Fruit fly (Drosophila melanogaster) whole organism, embryonic: ENCODE results near the gene mRpL39.

Experiments
- ATbp ChIP-seq: fragments of 200-800 bp; sonication (Bioruptor generic); optimal IDR thresholded peaks from 2 replicates; lab custom pipeline; 2017; ENCODE audit warnings: missing biosample characterization, mild to moderate bottlenecking, missing genetic modification characterization, missing genetic modification reagents
- Abd-B ChIP-seq: fragments of 200-800 bp; sonication (Bioruptor generic); optimal IDR thresholded peaks from 2 replicates; lab custom pipeline; 2018; ENCODE audit warnings: missing biosample characterization, mild to moderate bottlenecking, missing genetic modification characterization, moderate library complexity
- Bdp1 ChIP-seq: fragments of 200-800 bp; sonication (Bioruptor generic); optimal IDR thresholded peaks from 3 replicates; lab custom pipeline; 2016; ENCODE audit warnings: missing biosample characterization, missing genetic modification characterization
- CG10366 ChIP-seq: fragments of 200-800 bp; sonication (Bioruptor generic); IDR thresholded peaks from 2 replicates; pipeline ENCODE4 v1.3.6; 2022; ENCODE audit warnings: missing biosample characterization, missing genetic modification characterization
- CG10462 ChIP-seq: fragments of 200-800 bp; sonication (Bioruptor generic); optimal IDR thresholded peaks from 2 replicates; lab custom pipeline; 2016; ENCODE audit warnings: missing biosample characterization, missing genetic modification characterization
- CG11695 ChIP-seq: fragments of 200-800 bp; sonication (Bioruptor generic); IDR thresholded peaks from 3 replicates; pipeline ENCODE4 v1.3.6; 2022; ENCODE audit warnings: missing biosample characterization, missing genetic modification characterization
- CG12104 ChIP-seq: fragments of 200-800 bp; sonication (Bioruptor generic); optimal IDR thresholded peaks from 3 replicates; lab custom pipeline; 2016; ENCODE audit warnings: missing biosample characterization, missing genetic modification characterization
- CG12236 ChIP-seq: fragments of 200-800 bp; sonication (Bioruptor generic); optimal IDR thresholded peaks from 2 replicates; lab custom pipeline; 2016; ENCODE audit warnings: missing biosample characterization, missing genetic modification characterization
- CG12299 ChIP-seq: fragments of 200-800 bp; sonication (Bioruptor generic); optimal IDR thresholded peaks from 2 replicates; lab custom pipeline; 2018; ENCODE audit warnings: missing biosample characterization, mild to moderate bottlenecking, missing genetic modification characterization
- CG14965 ChIP-seq: fragments of 200-800 bp; sonication (Bioruptor generic); optimal IDR thresholded peaks from 2 replicates; lab custom pipeline; 2016; ENCODE audit warnings: missing biosample characterization, missing genetic modification characterization, borderline replicate concordance
- CG1529 ChIP-seq: fragments of 200-800 bp; sonication (Bioruptor generic); optimal IDR thresholded peaks from 3 replicates; lab custom pipeline; 2018; ENCODE audit warnings: missing biosample characterization, missing genetic modification characterization
- CG15696 ChIP-seq: fragments of 200-800 bp; sonication (Bioruptor generic); optimal IDR thresholded peaks from 2 replicates; lab custom pipeline; 2019; ENCODE audit warnings: missing biosample characterization, mild to moderate bottlenecking, missing genetic modification characterization, moderate library complexity
- CG17361 ChIP-seq: fragments of 200-800 bp; sonication (Bioruptor generic); IDR thresholded peaks from 3 replicates; pipeline ENCODE4 v1.3.6; 2022; ENCODE audit warnings: missing biosample characterization, missing genetic modification characterization
- CG17802 ChIP-seq: fragments of 200-800 bp; sonication (Bioruptor generic); optimal IDR thresholded peaks from 2 replicates; lab custom pipeline; 2018; ENCODE audit warnings: missing biosample characterization, mild to moderate bottlenecking, missing genetic modification characterization, moderate library complexity
- CG2199 ChIP-seq: fragments of 200-800 bp; sonication (Bioruptor generic); IDR thresholded peaks from 3 replicates; pipeline ENCODE4 v1.3.6; 2022; ENCODE audit warnings: missing biosample characterization, missing genetic modification characterization
- CG30431 ChIP-seq: fragments of 200-800 bp; sonication (Bioruptor generic); optimal IDR thresholded peaks from 2 replicates; lab custom pipeline; 2017; ENCODE audit warnings: missing biosample characterization, missing genetic modification characterization
- CG4282 ChIP-seq: fragments of 200-800 bp; sonication (Bioruptor generic); optimal IDR thresholded peaks from 2 replicates; lab custom pipeline; 2016; ENCODE audit warnings: missing biosample characterization, missing genetic modification characterization
- CG4820 ChIP-seq: fragments of 200-800 bp; sonication (Bioruptor generic); optimal IDR thresholded peaks from 3 replicates; lab custom pipeline; 2016; ENCODE audit warnings: missing biosample characterization, missing genetic modification characterization
- CG6654 ChIP-seq: fragments of 200-800 bp; sonication (Bioruptor generic); optimal IDR thresholded peaks from 2 replicates; lab custom pipeline; 2017; ENCODE audit warnings: missing biosample characterization, mild to moderate bottlenecking, missing genetic modification characterization
- CG6765 ChIP-seq: fragments of 200-800 bp; sonication (Bioruptor generic); optimal IDR thresholded peaks from 3 replicates; lab custom pipeline; 2017; ENCODE audit warnings: missing biosample characterization, mild to moderate bottlenecking, missing genetic modification characterization
- CG7839 ChIP-seq: fragments of 200-800 bp; sonication (Bioruptor generic); optimal IDR thresholded peaks from 3 replicates; lab custom pipeline; 2018; ENCODE audit warnings: missing biosample characterization, mild to moderate bottlenecking, missing genetic modification characterization, moderate library complexity
- CG7928 ChIP-seq: fragments of 200-800 bp; sonication (Bioruptor generic); optimal IDR thresholded peaks from 2 replicates; lab custom pipeline; 2017; ENCODE audit warnings: missing biosample characterization, mild to moderate bottlenecking, missing genetic modification characterization
- CG8388 ChIP-seq: fragments of 200-800 bp; sonication (Bioruptor generic); optimal IDR thresholded peaks from 2 replicates; lab custom pipeline; 2019; ENCODE audit warnings: missing biosample characterization, mild to moderate bottlenecking, missing genetic modification characterization, moderate library complexity
- D19A ChIP-seq: fragments of 200-800 bp; optimal IDR thresholded peaks from 3 replicates; lab custom pipeline; 2019; ENCODE audit warnings: missing biosample characterization, mild to moderate bottlenecking, missing genetic modification characterization, moderate library complexity
- Doc3 ChIP-seq: fragments of 200-800 bp; sonication (Bioruptor generic); IDR thresholded peaks from 3 replicates; pipeline ENCODE4 v1.3.6; 2022; ENCODE audit warnings: missing biosample characterization, missing genetic modification characterization; ENCODE audit not compliant: partially characterized antibody
- H2.0 ChIP-seq: fragments of 200-800 bp; sonication (Bioruptor generic); IDR thresholded peaks from 2 replicates; pipeline ENCODE4 v1.3.6; 2022; ENCODE audit warnings: missing biosample characterization, missing genetic modification characterization
- HHEX ChIP-seq: fragments of 200-800 bp; sonication (Bioruptor generic); optimal IDR thresholded peaks from 3 replicates; lab custom pipeline; 2017; ENCODE audit warnings: missing biosample characterization, mild to moderate bottlenecking, missing genetic modification characterization, missing genetic modification reagents
- Hey ChIP-seq: fragments of 200-800 bp; sonication (Bioruptor generic); optimal IDR thresholded peaks from 3 replicates; lab custom pipeline; 2018; ENCODE audit warnings: missing biosample characterization, mild to moderate bottlenecking, missing genetic modification characterization
- Hr39 ChIP-seq: fragments of >200 bp; optimal IDR thresholded peaks from 2 replicates; lab custom pipeline; 2017
- Hr78 ChIP-seq, 2 experiments: fragments of 200-800 bp in 1 of 2; fragments of >200 bp in 1 of 2; sonication (Bioruptor generic) in 1 of 2; optimal IDR thresholded peaks; 2 replicates each; lab custom pipeline; 2017 to 2019; ENCODE audit warnings: missing biosample characterization in 2 of 2, missing genetic modification characterization in 2 of 2, mild to moderate bottlenecking in 1 of 2, moderate library complexity in 1 of 2
- cad ChIP-seq: fragments of >200 bp; optimal IDR thresholded peaks from 2 replicates; lab custom pipeline; 2017; ENCODE audit warnings: missing biosample characterization, missing genetic modification characterization
- crc ChIP-seq: fragments of 200-800 bp; sonication (Bioruptor generic); optimal IDR thresholded peaks from 2 replicates; lab custom pipeline; 2016; ENCODE audit warnings: missing biosample characterization, missing genetic modification characterization
- crol ChIP-seq: fragments of 200-800 bp; sonication (Bioruptor generic); IDR thresholded peaks from 2 replicates; pipeline ENCODE4 v1.3.6; 2022; ENCODE audit warnings: missing biosample characterization, missing genetic modification characterization
- dati ChIP-seq: fragments of 200-800 bp; sonication (Bioruptor generic); IDR thresholded peaks from 2 replicates; pipeline ENCODE4 v1.3.6; 2022; ENCODE audit warnings: missing biosample characterization, missing genetic modification characterization
- dimm ChIP-seq: fragments of 200-800 bp; sonication (Bioruptor generic); IDR thresholded peaks from 2 replicates; pipeline ENCODE4 v1.3.6; 2022; ENCODE audit warnings: missing biosample characterization, missing genetic modification characterization
- dm ChIP-seq: fragments of 200-800 bp; sonication (Bioruptor generic); optimal IDR thresholded peaks from 3 replicates; lab custom pipeline; 2016; ENCODE audit warnings: missing biosample characterization, missing genetic modification characterization
- dmrt99B ChIP-seq: fragments of 200-800 bp; sonication (Bioruptor generic); optimal IDR thresholded peaks from 2 replicates; lab custom pipeline; 2018; ENCODE audit warnings: missing biosample characterization, mild to moderate bottlenecking, missing genetic modification characterization, moderate library complexity
- fd96Cb ChIP-seq: fragments of 200-800 bp; sonication (Bioruptor generic); optimal IDR thresholded peaks from 2 replicates; lab custom pipeline; 2018; ENCODE audit warnings: missing biosample characterization, mild to moderate bottlenecking, missing genetic modification characterization, moderate library complexity
- ftz-f1 ChIP-seq: fragments of 200-800 bp; sonication (Bioruptor generic); optimal IDR thresholded peaks from 2 replicates; lab custom pipeline; 2016; ENCODE audit warnings: missing biosample characterization, missing genetic modification characterization
- grau ChIP-seq: fragments of 200-800 bp; optimal IDR thresholded peaks from 3 replicates; lab custom pipeline; 2019; ENCODE audit warnings: missing biosample characterization, mild to moderate bottlenecking, missing genetic modification characterization, moderate library complexity
- hkb ChIP-seq, 2 experiments: fragments of 200-800 bp in 1 of 2; fragments of >200 bp in 1 of 2; sonication (Bioruptor generic) in 1 of 2; IDR thresholded peaks in 1 of 2; optimal IDR thresholded peaks in 1 of 2; 2 replicates each; pipeline versions ENCODE4 v1.3.6 to Lab custom; 2017 to 2022; ENCODE audit warnings: missing biosample characterization in 1 of 2, missing genetic modification characterization in 1 of 2
- hth ChIP-seq: fragments of >200 bp; optimal IDR thresholded peaks from 2 replicates; lab custom pipeline; 2017; ENCODE audit warnings: inconsistent platforms
- lov ChIP-seq, 2 experiments: fragments of 200-800 bp in 1 of 2; fragments of >200 bp in 1 of 2; sonication (Bioruptor generic) in 1 of 2; IDR thresholded peaks in 1 of 2; optimal IDR thresholded peaks in 1 of 2; 2 replicates in 1 of 2; 3 replicates in 1 of 2; pipeline versions ENCODE4 v1.3.6 to Lab custom; 2017 to 2022; ENCODE audit warnings: missing biosample characterization in 1 of 2, missing genetic modification characterization in 1 of 2
- nmo ChIP-seq: fragments of 200-800 bp; sonication (Bioruptor generic); optimal IDR thresholded peaks from 2 replicates; lab custom pipeline; 2018; ENCODE audit warnings: missing biosample characterization, mild to moderate bottlenecking, missing genetic modification characterization, moderate library complexity
- sens ChIP-seq: fragments of 200-800 bp; sonication (Bioruptor generic); peaks from one replicate; lab custom pipeline; 2016; ENCODE audit warnings: missing biosample characterization, missing genetic modification characterization
- shn ChIP-seq: fragments of 200-800 bp; sonication (Bioruptor generic); optimal IDR thresholded peaks from 3 replicates; lab custom pipeline; 2016; ENCODE audit warnings: missing biosample characterization, missing genetic modification characterization
- stc ChIP-seq: fragments of 200-800 bp; sonication (Bioruptor generic); IDR thresholded peaks from 2 replicates; pipeline ENCODE4 v1.3.6; 2022; ENCODE audit warnings: missing biosample characterization, missing genetic modification characterization
- sug ChIP-seq: fragments of 200-800 bp; optimal IDR thresholded peaks from 2 replicates; lab custom pipeline; 2019; ENCODE audit warnings: missing biosample characterization, mild to moderate bottlenecking, missing genetic modification characterization, moderate library complexity
- tgo ChIP-seq: fragments of 200-800 bp; sonication (Bioruptor generic); IDR thresholded peaks from 3 replicates; pipeline ENCODE4 v1.3.6; 2022; ENCODE audit warnings: missing biosample characterization, missing genetic modification characterization
- yki ChIP-seq: fragments of >200 bp; optimal IDR thresholded peaks from 3 replicates; lab custom pipeline; 2018
- zfh1 ChIP-seq: fragments of 200-800 bp; sonication (Bioruptor generic); IDR thresholded peaks from 3 replicates; pipeline ENCODE4 v1.3.6; 2022; ENCODE audit warnings: missing biosample characterization, missing genetic modification characterization

mRpL39 gene

dm6 chr3L:15034061-15034713, 34.7 kb upstream of the mRpL39 start (continued):
- TF ChIP-seq CG1529 (no peak), crc (GFP tag; lab: Kevin White, UChicago) (no peak), CG10462 (no peak), zfh1 (GFP tag; lab: Robert Waterston, UW) (no peak), yki (lab: Kevin White, UChicago) (no peak), sug (tag; lab: Kevin White, UChicago) (peak; percentile 40), dati (GFP tag; lab: Robert Waterston, UW) (no peak), Hey (tag; lab: Kevin White, UChicago) (no peak), CG7928 (GFP tag; lab: Kevin White, UChicago) (no peak), CG10366 (GFP tag; lab: Robert Waterston, UW) (no peak), Bdp1 (GFP tag; lab: Kevin White, UChicago) (no peak), shn (no peak), CG4820 (no peak), Hr39 (lab: Kevin White, UChicago) (no peak), ftz-f1 (GFP tag; lab: Kevin White, UChicago) (no peak), CG2199 (GFP tag; lab: Robert Waterston, UW) (no peak), dmrt99B (tag; lab: Kevin White, UChicago) (peak; percentile 63), CG12299 (tag; lab: Kevin White, UChicago) (peak; percentile 24), CG30431 (GFP tag; lab: Kevin White, UChicago) (no peak), H2.0 (GFP tag; lab: Robert Waterston, UW) (no peak), crol (GFP tag; lab: Robert Waterston, UW) (no peak), HHEX (GFP tag; lab: Kevin White, UChicago) (no peak), CG4282 (GFP tag; lab: Kevin White, UChicago) (no peak), CG11695 (GFP tag; lab: Robert Waterston, UW) (no peak), sens (peak; percentile 41), dimm (GFP tag; lab: Robert Waterston, UW) (no peak), lov (optimal IDR thresholded peaks at IDR 0.05; lab: Kevin White, UChicago) (no peak), lov (GFP tag; IDR thresholded peaks at IDR 0.05; lab: Robert Waterston, UW) (no peak), ATbp (no peak), CG12104 (GFP tag; lab: Kevin White, UChicago) (peak; percentile 21), tgo (GFP tag; lab: Robert Waterston, UW) (no peak), stc (GFP tag; lab: Robert Waterston, UW) (no peak), CG15696 (tag; lab: Kevin White, UChicago) (no peak), dm (GFP tag; lab: Kevin White, UChicago) (no peak), cad (GFP tag; lab: Kevin White, UChicago) (no peak), Doc3 (GFP tag; lab: Robert Waterston, UW) (no peak), CG17802 (no peak), CG12236 (GFP tag; lab: Kevin White, UChicago) (no peak), CG17361 (peak; percentile 65; the same call in 2 of the 3 replicates), fd96Cb (peak; percentile 6), CG8388 (peak; percentile 10), grau (peak; percentile 69), hth (no peak), CG14965 (GFP tag; lab: Kevin White, UChicago) (no peak), CG7839 (peak; percentile 64), D19A (tag; lab: Kevin White, UChicago) (peak; percentile 32), Abd-B (GFP tag; lab: Kevin White, UChicago) (no peak), CG6765 (GFP tag; lab: Kevin White, UChicago) (peak; percentile 53), CG6654 (GFP tag; lab: Kevin White, UChicago) (no peak), nmo (GFP tag; lab: Kevin White, UChicago) (peak; percentile 35), hkb (optimal IDR thresholded peaks at IDR 0.05; lab: Kevin White, UChicago) (no peak), hkb (GFP tag; IDR thresholded peaks at IDR 0.05; lab: Robert Waterston, UW) (0 out of 2 replicates have a peak, but pooled peaks have one; percentile 17), Hr78 (GFP tag; optimal IDR thresholded peaks at IDR 0.05; lab: Kevin White, UChicago) (no peak)
